Fruit fly (Drosophila melanogaster) whole organism, embryonic: Measurements from ENCODE around the gene CaBP1.

Experiments
- Aef1 ChIP-seq: fragments of 200-800 bp; sonication (Bioruptor generic); IDR thresholded peaks from 3 replicates; pipeline ENCODE4 v1.3.6; 2022; ENCODE audit warnings: missing biosample characterization, missing genetic modification characterization
- Atf3 ChIP-seq: fragments of 200-800 bp; sonication (Bioruptor generic); optimal IDR thresholded peaks from 3 replicates; lab custom pipeline; 2016; ENCODE audit warnings: missing biosample characterization, missing genetic modification characterization
- CG10565 ChIP-seq: fragments of 200-800 bp; sonication (Bioruptor generic); optimal IDR thresholded peaks from 3 replicates; lab custom pipeline; 2016; ENCODE audit warnings: missing biosample characterization, mild to moderate bottlenecking, missing genetic modification characterization
- CG11247 ChIP-seq: fragments of 200-800 bp; sonication (Bioruptor generic); IDR thresholded peaks from 2 replicates; pipeline ENCODE4 v1.3.6; 2022; ENCODE audit warnings: missing biosample characterization, missing genetic modification characterization
- CG11695 ChIP-seq: fragments of 200-800 bp; sonication (Bioruptor generic); IDR thresholded peaks from 3 replicates; pipeline ENCODE4 v1.3.6; 2022; ENCODE audit warnings: missing biosample characterization, missing genetic modification characterization
- CG13296 ChIP-seq: fragments of 200-800 bp; sonication (Bioruptor generic); optimal IDR thresholded peaks from 3 replicates; lab custom pipeline; 2018; ENCODE audit warnings: missing biosample characterization, mild to moderate bottlenecking, missing genetic modification characterization
- CG13775 ChIP-seq: fragments of 200-800 bp; sonication (Bioruptor generic); optimal IDR thresholded peaks from 3 replicates; lab custom pipeline; 2017; ENCODE audit warnings: missing biosample characterization, mild to moderate bottlenecking, missing genetic modification characterization
- CG1792 ChIP-seq: fragments of 200-800 bp; sonication (Bioruptor generic); optimal IDR thresholded peaks from 2 replicates; lab custom pipeline; 2016; ENCODE audit warnings: missing biosample characterization, missing genetic modification characterization
- CG18619 ChIP-seq: fragments of 200-800 bp; sonication (Bioruptor generic); optimal IDR thresholded peaks from 3 replicates; lab custom pipeline; 2017; ENCODE audit warnings: missing biosample characterization, mild to moderate bottlenecking, missing genetic modification characterization
- CG33213 ChIP-seq: fragments of 200-800 bp; sonication (Bioruptor generic); optimal IDR thresholded peaks from 3 replicates; lab custom pipeline; 2016; ENCODE audit warnings: missing biosample characterization, missing genetic modification characterization
- CG4282 ChIP-seq: fragments of 200-800 bp; sonication (Bioruptor generic); optimal IDR thresholded peaks from 2 replicates; lab custom pipeline; 2016; ENCODE audit warnings: missing biosample characterization, missing genetic modification characterization
- CG43689 ChIP-seq: fragments of 200-800 bp; sonication (Bioruptor generic); IDR thresholded peaks from 2 replicates; pipeline ENCODE4 v1.3.6; 2022; ENCODE audit warnings: missing biosample characterization, missing genetic modification characterization
- CG6654 ChIP-seq: fragments of 200-800 bp; sonication (Bioruptor generic); optimal IDR thresholded peaks from 2 replicates; lab custom pipeline; 2017; ENCODE audit warnings: missing biosample characterization, mild to moderate bottlenecking, missing genetic modification characterization
- CG7271 ChIP-seq: fragments of 200-800 bp; sonication (Bioruptor generic); optimal IDR thresholded peaks from 2 replicates; lab custom pipeline; 2018; ENCODE audit warnings: missing biosample characterization, mild to moderate bottlenecking, missing genetic modification characterization, moderate library complexity
- CG9876 ChIP-seq: fragments of 200-800 bp; sonication (Bioruptor generic); optimal IDR thresholded peaks from 2 replicates; lab custom pipeline; 2016; ENCODE audit warnings: missing biosample characterization, missing genetic modification characterization
- Doc2 ChIP-seq: fragments of 200-800 bp; sonication (Bioruptor generic); IDR thresholded peaks from 2 replicates; pipeline ENCODE4 v1.3.6; 2022; ENCODE audit warnings: missing biosample characterization, missing genetic modification characterization
- Dp ChIP-seq: fragments of 200-800 bp; sonication (Bioruptor generic); optimal IDR thresholded peaks from 2 replicates; lab custom pipeline; 2018; ENCODE audit warnings: missing biosample characterization, mild to moderate bottlenecking, missing genetic modification characterization, moderate library complexity
- Dref ChIP-seq: fragments of 200-800 bp; sonication (Bioruptor generic); IDR thresholded peaks from 2 replicates; pipeline ENCODE4 v1.3.6; 2022; ENCODE audit warnings: missing biosample characterization, missing genetic modification characterization
- HHEX ChIP-seq: fragments of 200-800 bp; sonication (Bioruptor generic); optimal IDR thresholded peaks from 3 replicates; lab custom pipeline; 2017; ENCODE audit warnings: missing biosample characterization, mild to moderate bottlenecking, missing genetic modification characterization, missing genetic modification reagents
- Hand ChIP-seq: fragments of 200-800 bp; sonication (Bioruptor generic); optimal IDR thresholded peaks from 2 replicates; lab custom pipeline; 2017; ENCODE audit warnings: mild to moderate bottlenecking, missing biosample characterization, missing genetic modification reagents, missing genetic modification characterization
- HmgD ChIP-seq: fragments of 200-800 bp; sonication (Bioruptor generic); optimal IDR thresholded peaks from 3 replicates; lab custom pipeline; 2016; ENCODE audit warnings: missing biosample characterization, missing genetic modification characterization
- Hr78 ChIP-seq, 2 experiments: fragments of 200-800 bp in 1 of 2; fragments of >200 bp in 1 of 2; sonication (Bioruptor generic) in 1 of 2; optimal IDR thresholded peaks; 2 replicates each; lab custom pipeline; 2017 to 2019; ENCODE audit warnings: missing biosample characterization in 2 of 2, missing genetic modification characterization in 2 of 2, mild to moderate bottlenecking in 1 of 2, moderate library complexity in 1 of 2
- MESR4 ChIP-seq: fragments of 200-800 bp; sonication (Bioruptor generic); optimal IDR thresholded peaks from 2 replicates; lab custom pipeline; 2018; ENCODE audit warnings: missing biosample characterization, mild to moderate bottlenecking, missing genetic modification characterization, moderate library complexity
- Mes4 ChIP-seq: fragments of 200-800 bp; sonication (Bioruptor generic); optimal IDR thresholded peaks from 2 replicates; lab custom pipeline; 2016; ENCODE audit warnings: missing biosample characterization, missing genetic modification characterization
- NC2β ChIP-seq: fragments of 200-800 bp; sonication (Bioruptor generic); optimal IDR thresholded peaks from 2 replicates; lab custom pipeline; 2016; ENCODE audit warnings: missing biosample characterization, missing genetic modification characterization
- Optix ChIP-seq: fragments of 200-800 bp; sonication (Bioruptor generic); IDR thresholded peaks from 3 replicates; pipeline ENCODE4 v1.3.6; 2022; ENCODE audit warnings: missing biosample characterization, missing genetic modification characterization
- Pdp1 ChIP-seq, 2 experiments: fragments of 200-800 bp; sonication (Bioruptor generic); optimal IDR thresholded peaks; 3 replicates each; lab custom pipeline; 2016; ENCODE audit warnings: missing biosample characterization in 2 of 2, missing genetic modification characterization in 2 of 2, mild to moderate bottlenecking in 1 of 2, moderate library complexity in 1 of 2
- Side ChIP-seq: fragments of 200-800 bp; sonication (Bioruptor generic); optimal IDR thresholded peaks from 2 replicates; lab custom pipeline; 2016; ENCODE audit warnings: missing biosample characterization, missing genetic modification characterization
- Sin3A ChIP-seq: fragments of >200 bp; optimal IDR thresholded peaks from 2 replicates; lab custom pipeline; 2018
- Tbp ChIP-seq: fragments of >200 bp; optimal IDR thresholded peaks from 2 replicates; lab custom pipeline; 2018; ENCODE audit warnings: missing biosample characterization, missing genetic modification characterization
- YL-1 ChIP-seq: fragments of 200-800 bp; sonication (Bioruptor generic); optimal IDR thresholded peaks from 3 replicates; lab custom pipeline; 2017; ENCODE audit warnings: missing biosample characterization, mild to moderate bottlenecking, missing genetic modification characterization
- abd-A ChIP-seq: fragments of 200-800 bp; sonication (Bioruptor generic); optimal IDR thresholded peaks from 3 replicates; lab custom pipeline; 2019; ENCODE audit warnings: missing biosample characterization, mild to moderate bottlenecking, missing genetic modification characterization, moderate library complexity
- amos ChIP-seq: fragments of 200-800 bp; sonication (Bioruptor generic); IDR thresholded peaks from 2 replicates; pipeline ENCODE4 v1.3.6; 2022; ENCODE audit warnings: missing biosample characterization, missing genetic modification characterization; ENCODE audit not compliant: partially characterized antibody
- gro ChIP-seq: fragments of 200-800 bp; sonication (Bioruptor generic); optimal IDR thresholded peaks from 2 replicates; lab custom pipeline; 2016; ENCODE audit warnings: missing biosample characterization, missing genetic modification characterization
- h ChIP-seq: fragments of >200 bp; optimal IDR thresholded peaks from 2 replicates; lab custom pipeline; 2017
- lbe ChIP-seq: fragments of 200-800 bp; sonication (Bioruptor generic); optimal IDR thresholded peaks from 2 replicates; lab custom pipeline; 2016; ENCODE audit warnings: missing biosample characterization, mild to moderate bottlenecking, missing genetic modification characterization
- odd ChIP-seq: fragments of 200-800 bp; sonication (Bioruptor generic); optimal IDR thresholded peaks from 2 replicates; lab custom pipeline; 2017; ENCODE audit warnings: missing biosample characterization, mild to moderate bottlenecking, missing genetic modification characterization
- p53 ChIP-seq: fragments of 200-800 bp; sonication (Bioruptor generic); optimal IDR thresholded peaks from 2 replicates; lab custom pipeline; 2016; ENCODE audit warnings: missing biosample characterization, missing genetic modification characterization
- peb ChIP-seq: fragments of 200-800 bp; sonication (Bioruptor generic); IDR thresholded peaks from 2 replicates; pipeline ENCODE4 v1.3.6; 2022; ENCODE audit warnings: missing biosample characterization, missing genetic modification characterization
- pfk ChIP-seq: fragments of 200-800 bp; sonication (Bioruptor generic); optimal IDR thresholded peaks from 2 replicates; lab custom pipeline; 2018; ENCODE audit warnings: missing biosample characterization, mild to moderate bottlenecking, missing genetic modification characterization, moderate library complexity
- phol ChIP-seq: fragments of 200-800 bp; sonication (Bioruptor generic); optimal IDR thresholded peaks from 3 replicates; lab custom pipeline; 2018; ENCODE audit warnings: missing biosample characterization, mild to moderate bottlenecking, missing genetic modification characterization, moderate library complexity
- shn ChIP-seq: fragments of 200-800 bp; sonication (Bioruptor generic); optimal IDR thresholded peaks from 3 replicates; lab custom pipeline; 2016; ENCODE audit warnings: missing biosample characterization, missing genetic modification characterization
- slp2 ChIP-seq: fragments of 200-800 bp; sonication (Bioruptor generic); optimal IDR thresholded peaks from 2 replicates; lab custom pipeline; 2016; ENCODE audit warnings: missing biosample characterization, missing genetic modification characterization
- so ChIP-seq: fragments of 200-800 bp; sonication (Bioruptor generic); IDR thresholded peaks from 3 replicates; pipeline ENCODE4 v1.3.6; 2022; ENCODE audit warnings: missing biosample characterization, missing genetic modification characterization
- sug ChIP-seq: fragments of 200-800 bp; optimal IDR thresholded peaks from 2 replicates; lab custom pipeline; 2019; ENCODE audit warnings: missing biosample characterization, mild to moderate bottlenecking, missing genetic modification characterization, moderate library complexity
- tin ChIP-seq: fragments of 200-800 bp; sonication (Bioruptor generic); optimal IDR thresholded peaks from 3 replicates; lab custom pipeline; 2016; ENCODE audit warnings: missing biosample characterization, missing genetic modification characterization
- tio ChIP-seq: fragments of 200-800 bp; sonication (Bioruptor generic); optimal IDR thresholded peaks from 2 replicates; lab custom pipeline; 2017; ENCODE audit warnings: missing biosample characterization, missing genetic modification characterization, inconsistent platforms
- trem ChIP-seq: fragments of 200-800 bp; optimal IDR thresholded peaks from 3 replicates; lab custom pipeline; 2019; ENCODE audit warnings: missing biosample characterization, mild to moderate bottlenecking, missing genetic modification characterization, moderate library complexity
- vfl ChIP-seq: fragments of 200-800 bp; sonication (Bioruptor generic); optimal IDR thresholded peaks from 2 replicates; lab custom pipeline; 2016; ENCODE audit warnings: missing biosample characterization, missing genetic modification characterization
- vvl ChIP-seq: fragments of 200-800 bp; sonication (Bioruptor generic); IDR thresholded peaks from 2 replicates; pipeline ENCODE4 v1.3.6; 2022; ENCODE audit warnings: missing biosample characterization, missing genetic modification characterization
- yki ChIP-seq: fragments of >200 bp; optimal IDR thresholded peaks from 3 replicates; lab custom pipeline; 2018

CaBP1 gene

dm6 chr2L:16352585-16353580, 3.7 kb downstream of the CaBP1 start, which contains the start of the genes Hyls1, chif and CG4455 (continued):
- TF ChIP-seq CG1792 (GFP tag; lab: Kevin White, UChicago) (no peak), HmgD (GFP tag; lab: Kevin White, UChicago) (no peak), CG13775 (GFP tag; lab: Kevin White, UChicago) (peak; percentile 54), yki (lab: Kevin White, UChicago) (peak; percentile 3), Optix (GFP tag; lab: Robert Waterston, UW) (no peak), NC2β (GFP tag; lab: Kevin White, UChicago) (no peak), Dref (GFP tag; lab: Robert Waterston, UW) (peak; percentile 79), Aef1 (GFP tag; lab: Robert Waterston, UW) (no peak), CG6654 (GFP tag; lab: Kevin White, UChicago) (no peak), amos (GFP tag; lab: Robert Waterston, UW) (peak; percentile 86), sug (tag; lab: Kevin White, UChicago) (peak; percentile 50), tin (peak; percentile 7), CG11247 (no peak), Doc2 (no peak), slp2 (GFP tag; lab: Kevin White, UChicago) (no peak), CG33213 (GFP tag; lab: Kevin White, UChicago) (no peak), MESR4 (GFP tag; lab: Kevin White, UChicago) (peak; percentile 55), YL-1 (GFP tag; lab: Kevin White, UChicago) (peak; percentile 11), vvl (GFP tag; lab: Robert Waterston, UW) (no peak), gro (GFP tag; lab: Kevin White, UChicago) (no peak), pfk (GFP tag; lab: Kevin White, UChicago) (no peak), odd (GFP tag; lab: Kevin White, UChicago) (peak; percentile 5), peb (GFP tag; lab: Robert Waterston, UW) (no peak), CG18619 (GFP tag; lab: Kevin White, UChicago) (peak; percentile 19), CG10565 (GFP tag; lab: Kevin White, UChicago) (no peak), trem (tag; lab: Kevin White, UChicago) (peak; percentile 81), vfl (no peak), lbe (GFP tag; lab: Kevin White, UChicago) (peak; percentile 58), CG43689 (GFP tag; lab: Robert Waterston, UW) (no peak), h (lab: Kevin White, UChicago) (no peak), Atf3 (GFP tag; lab: Kevin White, UChicago) (no peak), CG7271 (tag; lab: Kevin White, UChicago) (no peak), CG11695 (GFP tag; lab: Robert Waterston, UW) (no peak), Dp (peak; percentile 40), so (GFP tag; lab: Robert Waterston, UW) (no peak), p53 (GFP tag; lab: Kevin White, UChicago) (no peak), Sin3A (lab: Kevin White, UChicago) (peak; percentile 98), abd-A (tag; lab: Kevin White, UChicago) (peak; percentile 25), Mes4 (no peak), Tbp (GFP tag; lab: Kevin White, UChicago) (no peak), CG4282 (GFP tag; lab: Kevin White, UChicago) (no peak), phol (tag; lab: Kevin White, UChicago) (peak; percentile 63), CG9876 (GFP tag; lab: Kevin White, UChicago) (no peak), Hand (GFP tag; lab: Kevin White, UChicago) (no peak), HHEX (GFP tag; lab: Kevin White, UChicago) (no peak), Pdp1 (GFP tag; optimal IDR thresholded peaks at IDR 0.05; lab: Kevin White, UChicago) (peak in 1 of 2 experiments; percentile 7), Hr78 (GFP tag; optimal IDR thresholded peaks at IDR 0.05; lab: Kevin White, UChicago) (no peak), Side (GFP tag; lab: Kevin White, UChicago) (no peak), tio (GFP tag; lab: Kevin White, UChicago) (no peak), CG13296 (GFP tag; lab: Kevin White, UChicago) (no peak), shn (GFP tag; lab: Kevin White, UChicago) (no peak)
